Worm (Caenorhabditis elegans) whole organism, mixed stage, embryonic: Measurements from ENCODE around the gene nep-17.

Experiments
- snpc-4 ChIP-seq: fragments of 150-350 bp; optimal IDR thresholded peaks from 2 replicates; lab custom pipeline; 2014; ENCODE audit warnings: missing biosample characterization, missing genetic modification characterization
- sptf-1 ChIP-seq: sonication (generic microtip); optimal IDR thresholded peaks from 2 replicates; lab custom pipeline; 2017; ENCODE audit warnings: mild to moderate bottlenecking, missing genetic modification characterization, moderate library complexity, missing compliant biosample characterization

- no peak for TF ChIP-seq sptf-1 (tag; lab: Kevin White, UChicago)
- TF ChIP-seq snpc-4 (tag; lab: Kevin White, UChicago) = no peak
Observed at ce11 chrII:13521977-13522404, 14.4 kb downstream of the nep-17 start.
